Worm (Caenorhabditis elegans) whole organism, midembryonic: Measurements from ENCODE around the gene pro-3.

Source experiments
- klf-2 ChIP-seq: fragments of 200-800 bp; sonication (Bioruptor generic); conservative IDR thresholded peaks from 2 replicates; pipeline ENCODE4 v1.3.6; 2022; ENCODE audit warnings: missing genetic modification reagents, missing genetic modification characterization, missing compliant biosample characterization
- ref-1 ChIP-seq: fragments of 200-800 bp; sonication (Bioruptor generic); conservative IDR thresholded peaks from 2 replicates; pipeline ENCODE4 v1.3.6; 2022; ENCODE audit warnings: missing genetic modification reagents, missing genetic modification characterization, missing compliant biosample characterization
- tab-1 ChIP-seq: fragments of 200-800 bp; sonication (Bioruptor generic); IDR thresholded peaks from 2 replicates; pipeline ENCODE4 v1.3.6; 2022; ENCODE audit warnings: missing genetic modification characterization, missing compliant biosample characterization
- ztf-23 ChIP-seq: fragments of 200-800 bp; sonication (Bioruptor generic); IDR thresholded peaks from 2 replicates; pipeline ENCODE4 v1.3.6; 2022; ENCODE audit warnings: missing genetic modification reagents, missing genetic modification characterization, missing compliant biosample characterization
- ztf-29 ChIP-seq: fragments of 200-800 bp; sonication (Bioruptor generic); IDR thresholded peaks from 2 replicates; pipeline ENCODE4 v1.3.6; 2022; ENCODE audit warnings: missing genetic modification reagents, missing genetic modification characterization, missing compliant biosample characterization

ce11 chrV:19090885-19091284 lies 27.3 kb downstream of the pro-3 start:
- TF ChIP-seq klf-2 (GFP tag; lab: Robert Waterston, UW) (no peak), ref-1 (GFP tag; lab: Robert Waterston, UW) (no peak), ztf-29 (GFP tag; lab: Robert Waterston, UW) (no peak), ztf-23 (no peak), tab-1 (GFP tag; lab: Robert Waterston, UW) (no peak)
